Worm (Caenorhabditis elegans): ENCODE measurements around the gene unc-86.

Gene unc-86

ce11 chrIII:8211562-8211961 is 4.6 kb downstream of the unc-86 start:
- TF ChIP-seq mep-1 (tag; optimal IDR thresholded peaks at IDR 0.05) (no peak), mab-5 (tag; optimal IDR thresholded peaks at IDR 0.05) (no peak), nhr-237 (tag; optimal IDR thresholded peaks at IDR 0.05) (no peak), hlh-1 (tag; optimal IDR thresholded peaks at IDR 0.05) (no peak), cnd-1 (tag; optimal IDR thresholded peaks at IDR 0.05) (no peak), elt-3 (tag; optimal IDR thresholded peaks at IDR 0.05) (no peak), flh-1 (GFP tag; optimal IDR thresholded peaks at IDR 0.05) (no peak), ceh-83 (GFP tag; optimal IDR thresholded peaks at IDR 0.05) (no peak), nhr-76 (tag; optimal IDR thresholded peaks at IDR 0.05) (no peak), unc-39 (tag; optimal IDR thresholded peaks at IDR 0.05) (no peak)

ce11 chrIII:8209775-8210174 is 6.4 kb downstream of the unc-86 start, which contains the start of gene C30A5.10:
Gene C30A5.10 (minus strand): TSS chrIII:8209875.
- TF ChIP-seq M03D4.4 (tag; optimal IDR thresholded peaks at IDR 0.05) (no peak), ceh-43 (GFP tag; optimal IDR thresholded peaks at IDR 0.05) (no peak), ceh-83 (GFP tag; optimal IDR thresholded peaks at IDR 0.05) (no peak), nhr-2 (tag; optimal IDR thresholded peaks at IDR 0.05) (no peak), mab-5 (tag; optimal IDR thresholded peaks at IDR 0.05) (no peak), unc-39 (tag; optimal IDR thresholded peaks at IDR 0.05) (no peak), tbx-8 (GFP tag; optimal IDR thresholded peaks at IDR 0.05) (no peak), nhr-28 (tag; optimal IDR thresholded peaks at IDR 0.05) (no peak), pha-4 (tag; optimal IDR thresholded peaks at IDR 0.05) (no peak), mep-1 (tag; optimal IDR thresholded peaks at IDR 0.05) (no peak), lin-32 (GFP tag; optimal IDR thresholded peaks at IDR 0.05) (no peak), cnd-1 (tag; optimal IDR thresholded peaks at IDR 0.05) (no peak), hlh-1 (tag; optimal IDR thresholded peaks at IDR 0.05) (no peak)

ce11 chrIII:8202754-8203153 is 13.4 kb downstream of the unc-86 start, which contains the start of gene snb-5:
Gene snb-5 (plus strand): TSS chrIII:8203054.
- TF ChIP-seq sptf-1 (tag; optimal IDR thresholded peaks at IDR 0.05) (no peak), elt-3 (tag; optimal IDR thresholded peaks at IDR 0.05) (no peak), sem-2 (GFP tag; optimal IDR thresholded peaks at IDR 0.05) (no peak), nhr-76 (tag; optimal IDR thresholded peaks at IDR 0.05) (no peak), ceh-43 (GFP tag; optimal IDR thresholded peaks at IDR 0.05) (no peak), M03D4.4 (tag; optimal IDR thresholded peaks at IDR 0.05) (no peak), lin-32 (GFP tag; optimal IDR thresholded peaks at IDR 0.05) (no peak)

- TF ChIP-seq snpc-4 (tag; optimal IDR thresholded peaks at IDR 0.05): no peak
- no peak for TF ChIP-seq nhr-12 (tag; optimal IDR thresholded peaks at IDR 0.05)
- TF ChIP-seq pha-4 (tag; optimal IDR thresholded peaks at IDR 0.05): no peak
- no peak for TF ChIP-seq nhr-76 (tag; optimal IDR thresholded peaks at IDR 0.05)
- TF ChIP-seq nhr-237 (tag; optimal IDR thresholded peaks at IDR 0.05): no peak
- TF ChIP-seq ceh-43 (GFP tag; optimal IDR thresholded peaks at IDR 0.05): no peak
- TF ChIP-seq nhr-28 (tag; optimal IDR thresholded peaks at IDR 0.05): no peak
- no peak for TF ChIP-seq lin-32 (GFP tag; optimal IDR thresholded peaks at IDR 0.05)
- peak; percentile 36 for TF ChIP-seq unc-62 (GFP tag; optimal IDR thresholded peaks at IDR 0.05)
- TF ChIP-seq zip-8 (tag; optimal IDR thresholded peaks at IDR 0.05): no peak
- no peak for TF ChIP-seq mls-2 (tag; optimal IDR thresholded peaks at IDR 0.05)
- no peak for TF ChIP-seq cnd-1 (tag; optimal IDR thresholded peaks at IDR 0.05)
- TF ChIP-seq unc-120 (tag; optimal IDR thresholded peaks at IDR 0.05; ENCODE audit: poor library complexity, severe bottlenecking): peak; percentile 83
- no peak for TF ChIP-seq bed-3 (GFP tag; optimal IDR thresholded peaks at IDR 0.05)
- TF ChIP-seq sptf-1 (tag; optimal IDR thresholded peaks at IDR 0.05): no peak
- no peak for TF ChIP-seq drap-1 (GFP tag; optimal IDR thresholded peaks at IDR 0.05)
- no peak for TF ChIP-seq lin-13 (tag; optimal IDR thresholded peaks at IDR 0.05)
- TF ChIP-seq elt-1 (tag; optimal IDR thresholded peaks at IDR 0.05; ENCODE audit: borderline replicate concordance, insufficient read depth): no peak
- TF ChIP-seq mab-5 (tag; optimal IDR thresholded peaks at IDR 0.05): peak; percentile 21
- no peak for TF ChIP-seq ceh-83 (GFP tag; optimal IDR thresholded peaks at IDR 0.05)
- no peak for TF ChIP-seq tbx-8 (GFP tag; optimal IDR thresholded peaks at IDR 0.05)
- TF ChIP-seq blmp-1 (tag; optimal IDR thresholded peaks at IDR 0.05): no peak
- no peak for TF ChIP-seq sem-2 (GFP tag; optimal IDR thresholded peaks at IDR 0.05)
- no peak for TF ChIP-seq flh-1 (GFP tag; optimal IDR thresholded peaks at IDR 0.05)
- no peak for TF ChIP-seq unc-39 (tag; optimal IDR thresholded peaks at IDR 0.05)
- TF ChIP-seq ces-1 (GFP tag; optimal IDR thresholded peaks at IDR 0.05): peak; percentile 62
- no peak for TF ChIP-seq mep-1 (tag; optimal IDR thresholded peaks at IDR 0.05)
- TF ChIP-seq ceh-39 (tag; optimal IDR thresholded peaks at IDR 0.05): no peak
- peak; percentile 58 for TF ChIP-seq hlh-1 (tag; optimal IDR thresholded peaks at IDR 0.05)
- no peak for TF ChIP-seq elt-3 (tag; optimal IDR thresholded peaks at IDR 0.05)
- TF ChIP-seq ham-2 (GFP tag; optimal IDR thresholded peaks at IDR 0.05): no peak
- no peak for TF ChIP-seq nhr-2 (tag; optimal IDR thresholded peaks at IDR 0.05)
- no peak for TF ChIP-seq M03D4.4 (tag; optimal IDR thresholded peaks at IDR 0.05)
These were observed 14.4 kb downstream of the unc-86 start for ce11 chrIII:8201760-8202159.

Measured in whole organism, mixed stage, embryonic.